Worm (Caenorhabditis elegans) whole organism, L1 larva: ENCODE data around the gene R53.8.
A peak's percentile ranks its signal among the peaks of the same experiment; 100 is the strongest.

Experiments used
- C16A3.4 ChIP-seq: fragments of 150-350 bp; optimal IDR thresholded peaks from 2 replicates; lab custom pipeline; 2014; ENCODE audit warnings: missing biosample characterization, missing genetic modification characterization
- C34B4.2 ChIP-seq: sonication (generic microtip); optimal IDR thresholded peaks from 2 replicates; lab custom pipeline; 2017; ENCODE audit warnings: mild to moderate bottlenecking, missing genetic modification characterization, missing compliant biosample characterization
- F16B12.6 ChIP-seq: fragments of 150-350 bp; optimal IDR thresholded peaks from 2 replicates; lab custom pipeline; 2014; ENCODE audit warnings: missing biosample characterization, missing genetic modification characterization
- aha-1 ChIP-seq: fragments of 150-350 bp; optimal IDR thresholded peaks from 2 replicates; lab custom pipeline; 2014; ENCODE audit warnings: missing biosample characterization, missing genetic modification characterization
- alr-1 ChIP-seq: fragments of 200-800 bp; sonication (Bioruptor generic); optimal IDR thresholded peaks from 2 replicates; lab custom pipeline; 2018; ENCODE audit warnings: borderline replicate concordance, mild to moderate bottlenecking, missing genetic modification characterization, missing compliant biosample characterization
- aly-2 ChIP-seq: fragments of 150-350 bp; optimal IDR thresholded peaks from 2 replicates; lab custom pipeline; 2014; ENCODE audit warnings: missing biosample characterization, missing genetic modification characterization
- blmp-1 ChIP-seq: fragments of 150-350 bp; optimal IDR thresholded peaks from 2 replicates; lab custom pipeline; 2014; ENCODE audit warnings: missing biosample characterization, missing genetic modification characterization
- ceh-8 ChIP-seq: fragments of 200-800 bp; sonication (Bioruptor generic); optimal IDR thresholded peaks from 2 replicates; lab custom pipeline; 2018; ENCODE audit warnings: mild to moderate bottlenecking, missing genetic modification characterization, moderate library complexity, missing compliant biosample characterization
- ceh-82 ChIP-seq, 3 experiments: fragments of 150-350 bp in 1 of 3; sonication (generic microtip) in 2 of 3; optimal IDR thresholded peaks; 2 replicates each; lab custom pipeline; 2014 to 2017; ENCODE audit warnings: missing biosample characterization in 3 of 3, missing genetic modification characterization in 3 of 3
- ceh-88 ChIP-seq: fragments of 200-800 bp; sonication (Bioruptor generic); IDR thresholded peaks from 2 replicates; pipeline ENCODE4 v1.3.6; 2022; ENCODE audit warnings: missing genetic modification characterization, missing compliant biosample characterization
- ceh-90 ChIP-seq: sonication (generic microtip); optimal IDR thresholded peaks from 2 replicates; lab custom pipeline; 2016; ENCODE audit warnings: missing genetic modification characterization, missing compliant biosample characterization
- ces-1 ChIP-seq: fragments of 150-350 bp; optimal IDR thresholded peaks from 2 replicates; lab custom pipeline; 2014; ENCODE audit warnings: missing biosample characterization, missing genetic modification reagents, missing genetic modification characterization
- egl-27 ChIP-seq, 2 experiments: fragments of 150-350 bp in 1 of 2; sonication (generic microtip); optimal IDR thresholded peaks; 3 replicates each; lab custom pipeline; 2017 to 2018; ENCODE audit warnings: missing biosample characterization in 2 of 2, missing genetic modification characterization in 2 of 2, missing genetic modification reagents in 2 of 2
- elt-3 ChIP-seq, 6 experiments: fragments of 150-350 bp in 1 of 6; sonication (generic microtip); optimal IDR thresholded peaks; 2 replicates each; lab custom pipeline; 2017 to 2018; ENCODE audit warnings: missing biosample characterization in 6 of 6, missing genetic modification characterization in 6 of 6, inconsistent platforms in 1 of 6
- fkh-10 ChIP-seq: sonication (generic microtip); optimal IDR thresholded peaks from 2 replicates; lab custom pipeline; 2017; ENCODE audit warnings: missing biosample characterization, missing genetic modification reagents, missing genetic modification characterization
- fkh-4 ChIP-seq: sonication (generic microtip); optimal IDR thresholded peaks from 2 replicates; lab custom pipeline; 2016; ENCODE audit warnings: missing compliant biosample characterization, missing genetic modification characterization, borderline replicate concordance
- fos-1 ChIP-seq: fragments of 150-350 bp; optimal IDR thresholded peaks from 2 replicates; lab custom pipeline; 2014; ENCODE audit warnings: missing biosample characterization, missing genetic modification characterization
- isw-1 ChIP-seq: fragments of 200-800 bp; sonication (Bioruptor generic); IDR thresholded peaks from 2 replicates; pipeline ENCODE4 v1.3.6; 2022; ENCODE audit warnings: missing genetic modification characterization, missing compliant biosample characterization
- jun-1 ChIP-seq: fragments of 150-350 bp; optimal IDR thresholded peaks from 2 replicates; lab custom pipeline; 2014; ENCODE audit warnings: missing biosample characterization, missing genetic modification reagents, missing genetic modification characterization
- lin-14 ChIP-seq: fragments of 200-800 bp; sonication (Bioruptor generic); optimal IDR thresholded peaks from 2 replicates; lab custom pipeline; 2018; ENCODE audit warnings: mild to moderate bottlenecking, missing genetic modification characterization, moderate library complexity, missing compliant biosample characterization
- lin-15B ChIP-seq: fragments of 150-350 bp; sonication (generic microtip); optimal IDR thresholded peaks from 3 replicates; lab custom pipeline; 2014; ENCODE audit warnings: missing biosample characterization, missing genetic modification characterization
- lir-3 ChIP-seq: sonication (generic microtip); optimal IDR thresholded peaks from 2 replicates; lab custom pipeline; 2016; ENCODE audit warnings: mild to moderate bottlenecking, missing genetic modification characterization, moderate library complexity, missing compliant biosample characterization; ENCODE audit not compliant: poor library complexity
- lsy-2 ChIP-seq, 2 experiments: fragments of 150-350 bp; optimal IDR thresholded peaks; 2 replicates each; lab custom pipeline; 2014; ENCODE audit warnings: missing biosample characterization in 2 of 2, missing genetic modification characterization in 2 of 2
- mab-9 ChIP-seq: fragments of 200-800 bp; sonication (Bioruptor generic); IDR thresholded peaks from 2 replicates; pipeline ENCODE4 v1.3.6; 2022; ENCODE audit warnings: missing genetic modification reagents, missing genetic modification characterization, missing compliant biosample characterization
- mdl-1 ChIP-seq, 2 experiments: fragments of 150-350 bp; optimal IDR thresholded peaks; 2 replicates each; lab custom pipeline; 2014 to 2017; ENCODE audit warnings: missing biosample characterization in 2 of 2, missing genetic modification characterization in 2 of 2, inconsistent platforms in 1 of 2
- mef-2 ChIP-seq: fragments of 150-350 bp; optimal IDR thresholded peaks from 2 replicates; lab custom pipeline; 2014; ENCODE audit warnings: missing biosample characterization, missing genetic modification characterization
- nhr-12 ChIP-seq: sonication (generic microtip); optimal IDR thresholded peaks from 2 replicates; lab custom pipeline; 2017; ENCODE audit warnings: missing biosample characterization, missing genetic modification characterization
- nhr-237 ChIP-seq: fragments of 150-350 bp; optimal IDR thresholded peaks from 2 replicates; lab custom pipeline; 2014; ENCODE audit warnings: missing biosample characterization, missing genetic modification characterization
- nhr-28 ChIP-seq: fragments of 150-350 bp; optimal IDR thresholded peaks from 2 replicates; lab custom pipeline; 2014; ENCODE audit warnings: missing biosample characterization, missing genetic modification characterization
- nhr-47 ChIP-seq: sonication (generic microtip); optimal IDR thresholded peaks from 2 replicates; lab custom pipeline; 2016; ENCODE audit warnings: mild to moderate bottlenecking, missing genetic modification characterization, moderate library complexity, missing compliant biosample characterization
- nhr-76 ChIP-seq: sonication (generic microtip); optimal IDR thresholded peaks from 2 replicates; lab custom pipeline; 2017; ENCODE audit warnings: missing biosample characterization, missing genetic modification characterization
- pax-3 ChIP-seq: fragments of 200-800 bp; sonication (Bioruptor generic); optimal IDR thresholded peaks from 2 replicates; lab custom pipeline; 2018; ENCODE audit warnings: mild to moderate bottlenecking, missing genetic modification characterization, moderate library complexity, missing compliant biosample characterization
- pqm-1 ChIP-seq: sonication (generic microtip); optimal IDR thresholded peaks from 3 replicates; lab custom pipeline; 2017; ENCODE audit warnings: missing biosample characterization, missing genetic modification characterization
- skn-1 ChIP-seq: fragments of 150-350 bp; optimal IDR thresholded peaks from 2 replicates; lab custom pipeline; 2014; ENCODE audit warnings: missing biosample characterization, missing genetic modification characterization
- snu-23 ChIP-seq: sonication (generic microtip); optimal IDR thresholded peaks from 2 replicates; lab custom pipeline; 2016; ENCODE audit warnings: missing genetic modification characterization, missing compliant biosample characterization
- sox-4 ChIP-seq: sonication (generic microtip); optimal IDR thresholded peaks from 2 replicates; lab custom pipeline; 2016; ENCODE audit warnings: missing genetic modification characterization, missing compliant biosample characterization
- sptf-1 ChIP-seq: fragments of 150-350 bp; optimal IDR thresholded peaks from 2 replicates; lab custom pipeline; 2014; ENCODE audit warnings: missing biosample characterization, missing genetic modification characterization
- sup-37 ChIP-seq: fragments of 200-800 bp; sonication (Bioruptor generic); optimal IDR thresholded peaks from 2 replicates; lab custom pipeline; 2018; ENCODE audit warnings: mild to moderate bottlenecking, missing genetic modification characterization, missing compliant biosample characterization
- swsn-7 ChIP-seq: sonication (generic microtip); optimal IDR thresholded peaks from 2 replicates; lab custom pipeline; 2016; ENCODE audit warnings: missing genetic modification characterization, missing compliant biosample characterization
- unc-30 ChIP-seq: sonication (generic microtip); optimal IDR thresholded peaks from 2 replicates; lab custom pipeline; 2017; ENCODE audit warnings: missing biosample characterization, missing genetic modification characterization
- unc-98 ChIP-seq: fragments of 200-800 bp; sonication (Bioruptor generic); IDR thresholded peaks from 2 replicates; pipeline ENCODE4 v1.3.6; 2022; ENCODE audit warnings: missing genetic modification characterization, missing compliant biosample characterization
- ztf-11 ChIP-seq, 2 experiments: sonication (generic microtip); optimal IDR thresholded peaks; 2 replicates each; lab custom pipeline; 2016 to 2017; ENCODE audit warnings: missing genetic modification characterization in 2 of 2, missing biosample characterization in 1 of 2, missing compliant biosample characterization in 1 of 2
- ztf-4 ChIP-seq: fragments of 150-350 bp; optimal IDR thresholded peaks from 2 replicates; lab custom pipeline; 2014; ENCODE audit warnings: missing biosample characterization, missing genetic modification characterization

R53.8 gene

DNA sequence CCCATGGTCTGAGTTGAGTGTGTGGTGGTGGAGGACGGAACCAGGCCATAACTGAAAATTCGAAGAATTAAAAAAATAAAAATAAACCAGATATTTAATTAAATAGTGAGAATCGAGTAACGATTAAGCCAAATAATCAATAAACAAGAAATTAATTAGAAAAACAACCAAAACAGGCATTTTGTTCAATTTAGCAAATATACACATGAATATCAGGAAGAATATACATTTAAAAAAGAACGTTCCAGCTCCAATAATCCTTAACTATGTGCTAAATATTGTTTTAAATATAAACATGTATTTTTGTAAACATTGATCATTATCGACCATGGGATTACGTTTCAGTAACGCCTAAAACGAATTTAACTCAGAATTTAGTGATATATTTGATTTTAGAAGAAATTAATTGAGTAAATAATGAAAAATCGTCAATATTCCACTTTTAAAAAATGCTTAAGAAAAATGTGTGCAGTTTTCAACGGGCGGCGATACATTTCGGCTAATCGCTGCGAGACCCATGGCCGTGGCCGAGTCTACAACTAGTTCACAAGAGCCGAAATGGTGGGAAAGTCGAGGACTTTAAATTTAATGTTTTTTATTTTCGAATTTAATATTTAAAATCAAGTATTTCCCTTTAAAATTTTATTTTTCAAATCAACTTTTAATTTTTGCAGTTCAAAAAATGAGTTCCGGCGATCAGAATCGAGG is 8.4 kb upstream of the R53.8 start, which contains the start of the genes R53.4 and psf-1 (continued):
- TF ChIP-seq fkh-4 (tag; lab: Kevin White, UChicago): no peak
- no peak for TF ChIP-seq jun-1 (tag; lab: Kevin White, UChicago)
- peak; percentile 63 for TF ChIP-seq ceh-90
- no peak for TF ChIP-seq sox-4 (tag; lab: Kevin White, UChicago)
- TF ChIP-seq isw-1 (GFP tag; lab: Robert Waterston, UW): peak; percentile 59
- no peak for TF ChIP-seq ceh-8
- no peak for TF ChIP-seq mef-2 (tag; lab: Kevin White, UChicago)
- TF ChIP-seq ztf-11 (tag; optimal IDR thresholded peaks at IDR 0.05; lab: Kevin White, UChicago): peak in 1 of 2 experiments; percentile 57
- TF ChIP-seq lin-15B (tag; lab: Kevin White, UChicago): peak; percentile 54
- TF ChIP-seq ztf-4 (tag; lab: Kevin White, UChicago): no peak
- TF ChIP-seq sptf-1 (tag; lab: Kevin White, UChicago): no peak
- TF ChIP-seq mdl-1 (tag; optimal IDR thresholded peaks at IDR 0.05; lab: Kevin White, UChicago): peak in 1 of 2 experiments; percentile 24
- TF ChIP-seq mab-9: no peak
- TF ChIP-seq fos-1 (tag; lab: Kevin White, UChicago): no peak
- TF ChIP-seq swsn-7: peak; percentile 58
- no peak for TF ChIP-seq nhr-12
- peak; percentile 75 for TF ChIP-seq snu-23
- peak; percentile 33 for TF ChIP-seq pax-3 (tag; lab: Kevin White, UChicago)
- peak; percentile 61 for TF ChIP-seq C16A3.4 (tag; lab: Kevin White, UChicago)
- peak; percentile 83 for TF ChIP-seq skn-1
- peak; percentile 55 for TF ChIP-seq F16B12.6
- TF ChIP-seq nhr-47 (tag; lab: Kevin White, UChicago): peak; percentile 69
- no peak for TF ChIP-seq ceh-88 (GFP tag; lab: Robert Waterston, UW)
- peak; percentile 75 for TF ChIP-seq lin-14 (GFP tag; lab: Kevin White, UChicago)
- no peak for TF ChIP-seq aly-2
- no peak for TF ChIP-seq nhr-237 (tag; lab: Kevin White, UChicago)
- no peak for TF ChIP-seq unc-98 (GFP tag; lab: Robert Waterston, UW)
- no peak for TF ChIP-seq egl-27 (tag; optimal IDR thresholded peaks at IDR 0.05; lab: Kevin White, UChicago)
- no peak for TF ChIP-seq alr-1 (tag; lab: Kevin White, UChicago)
- no peak for TF ChIP-seq unc-30 (tag; lab: Kevin White, UChicago)
- peak; percentile 86 for TF ChIP-seq lir-3 (tag; lab: Kevin White, UChicago)
- TF ChIP-seq nhr-76 (tag; lab: Kevin White, UChicago): no peak
- peak in 2 of 3 experiments; percentile 28 to 48 for TF ChIP-seq ceh-82 (tag; optimal IDR thresholded peaks at IDR 0.05; lab: Kevin White, UChicago)
- no peak for TF ChIP-seq pqm-1 (tag; lab: Kevin White, UChicago)
- TF ChIP-seq fkh-10: no peak
- peak; percentile 62 for TF ChIP-seq blmp-1 (tag; lab: Kevin White, UChicago)
- TF ChIP-seq sup-37 (GFP tag; lab: Kevin White, UChicago): no peak
- peak; percentile 15 for TF ChIP-seq aha-1
- peak; percentile 80 to 88 for TF ChIP-seq lsy-2 (tag; optimal IDR thresholded peaks at IDR 0.05; lab: Kevin White, UChicago)
- no peak for TF ChIP-seq ces-1 (GFP tag; lab: Kevin White, UChicago)
- peak in 1 of 6 experiments; percentile 72 for TF ChIP-seq elt-3 (tag; optimal IDR thresholded peaks at IDR 0.05; lab: Kevin White, UChicago)
- no peak for TF ChIP-seq C34B4.2 (tag; lab: Kevin White, UChicago)
- TF ChIP-seq nhr-28: no peak
- TF ChIP-seq, all 84 proteins: peak for 43
